Worm (Caenorhabditis elegans) whole organism, late embryonic: ENCODE measurements around the gene ceh-14.
A peak's percentile ranks its signal among the peaks of the same experiment; 100 is the strongest.

Source experiments
- K02D7.2 ChIP-seq: sonication (generic microtip); optimal IDR thresholded peaks from 2 replicates; lab custom pipeline; 2017; ENCODE audit warnings: mild to moderate bottlenecking, missing genetic modification characterization, missing compliant biosample characterization
- T23F11.4 ChIP-seq: fragments of 200-800 bp; sonication (Bioruptor generic); optimal IDR thresholded peaks from 2 replicates; lab custom pipeline; 2018; ENCODE audit warnings: mild to moderate bottlenecking, missing genetic modification characterization, missing compliant biosample characterization
- Y22D7AL.16 ChIP-seq: sonication (generic microtip); optimal IDR thresholded peaks from 2 replicates; lab custom pipeline; 2016; ENCODE audit warnings: missing genetic modification characterization, missing compliant biosample characterization
- ahr-1 ChIP-seq: sonication (generic microtip); optimal IDR thresholded peaks from 2 replicates; lab custom pipeline; 2016; ENCODE audit warnings: missing genetic modification characterization, missing compliant biosample characterization
- ceh-14 ChIP-seq: sonication (generic microtip); optimal IDR thresholded peaks from 2 replicates; lab custom pipeline; 2016; ENCODE audit warnings: missing genotype, missing genetic modification characterization, missing compliant biosample characterization
- ceh-18 ChIP-seq: sonication (generic microtip); optimal IDR thresholded peaks from 2 replicates; lab custom pipeline; 2016; ENCODE audit warnings: missing genetic modification characterization, missing compliant biosample characterization
- ceh-19 ChIP-seq: fragments of 200-800 bp; sonication (Bioruptor generic); optimal IDR thresholded peaks from 2 replicates; lab custom pipeline; 2018; ENCODE audit warnings: mild to moderate bottlenecking, missing genetic modification characterization, missing compliant biosample characterization
- ceh-31 ChIP-seq: sonication (generic microtip); optimal IDR thresholded peaks from 2 replicates; lab custom pipeline; 2016; ENCODE audit warnings: missing genetic modification characterization, missing compliant biosample characterization
- ceh-48 ChIP-seq: sonication (generic microtip); optimal IDR thresholded peaks from 2 replicates; lab custom pipeline; 2016; ENCODE audit warnings: missing genetic modification characterization, inconsistent platforms, missing compliant biosample characterization
- ceh-6 ChIP-seq: fragments of 200-800 bp; sonication (Bioruptor generic); optimal IDR thresholded peaks from 2 replicates; lab custom pipeline; 2018; ENCODE audit warnings: mild to moderate bottlenecking, missing genetic modification characterization, missing compliant biosample characterization
- ceh-9 ChIP-seq: sonication (generic microtip); optimal IDR thresholded peaks from 2 replicates; lab custom pipeline; 2016; ENCODE audit warnings: mild to moderate bottlenecking, missing genetic modification characterization, inconsistent platforms, missing compliant biosample characterization
- che-1 ChIP-seq: sonication (generic microtip); optimal IDR thresholded peaks from 2 replicates; lab custom pipeline; 2016; ENCODE audit warnings: mild to moderate bottlenecking, missing genetic modification characterization, missing compliant biosample characterization
- dmd-4 ChIP-seq: sonication (generic microtip); optimal IDR thresholded peaks from 2 replicates; lab custom pipeline; 2016; ENCODE audit warnings: borderline replicate concordance, missing genetic modification characterization, missing compliant biosample characterization
- dve-1 ChIP-seq: sonication (generic microtip); optimal IDR thresholded peaks from 2 replicates; lab custom pipeline; 2017; ENCODE audit warnings: antibody characterized with exemption, mild to moderate bottlenecking, missing genetic modification characterization, missing compliant biosample characterization
- elt-2 ChIP-seq: sonication (generic microtip); optimal IDR thresholded peaks from 2 replicates; lab custom pipeline; 2016; ENCODE audit warnings: missing genetic modification reagents, missing genetic modification characterization, missing compliant biosample characterization
- elt-4 ChIP-seq: sonication (generic microtip); optimal IDR thresholded peaks from 2 replicates; lab custom pipeline; 2016; ENCODE audit warnings: missing genetic modification characterization, missing compliant biosample characterization
- fkh-6 ChIP-seq: sonication (generic microtip); optimal IDR thresholded peaks from 2 replicates; lab custom pipeline; 2016; ENCODE audit warnings: missing genetic modification characterization, missing compliant biosample characterization
- gmeb-2 ChIP-seq: sonication (generic microtip); optimal IDR thresholded peaks from 2 replicates; lab custom pipeline; 2016; ENCODE audit warnings: missing genetic modification characterization, inconsistent platforms, missing compliant biosample characterization
- hlh-30 ChIP-seq: sonication (generic microtip); optimal IDR thresholded peaks from 2 replicates; lab custom pipeline; 2017; ENCODE audit warnings: antibody characterized with exemption, missing genetic modification characterization, missing compliant biosample characterization; ENCODE audit not compliant: insufficient read depth
- hlh-6 ChIP-seq: sonication (generic microtip); optimal IDR thresholded peaks from 2 replicates; lab custom pipeline; 2016; ENCODE audit warnings: missing genotype, missing genetic modification characterization, missing compliant biosample characterization
- lin-11 ChIP-seq: fragments of 200-800 bp; sonication (Bioruptor generic); optimal IDR thresholded peaks from 2 replicates; lab custom pipeline; 2018; ENCODE audit warnings: mild to moderate bottlenecking, missing genetic modification characterization, missing compliant biosample characterization
- madf-2 ChIP-seq: sonication (generic microtip); optimal IDR thresholded peaks from 2 replicates; lab custom pipeline; 2017; ENCODE audit warnings: missing genetic modification characterization, missing compliant biosample characterization
- mec-3 ChIP-seq: sonication (generic microtip); optimal IDR thresholded peaks from 2 replicates; lab custom pipeline; 2016; ENCODE audit warnings: borderline replicate concordance, missing genetic modification characterization, missing compliant biosample characterization
- nfya-1 ChIP-seq: sonication (generic microtip); optimal IDR thresholded peaks from 2 replicates; lab custom pipeline; 2017; ENCODE audit warnings: missing genetic modification characterization, mild to moderate bottlenecking, missing compliant biosample characterization, antibody characterized with exemption, moderate library complexity
- nhr-11 ChIP-seq: fragments of 150-350 bp; optimal IDR thresholded peaks from 2 replicates; lab custom pipeline; 2014; ENCODE audit warnings: missing biosample characterization, missing genetic modification characterization
- nhr-232 ChIP-seq: sonication (generic microtip); optimal IDR thresholded peaks from 2 replicates; lab custom pipeline; 2016; ENCODE audit warnings: missing genetic modification characterization, missing compliant biosample characterization
- npax-4 ChIP-seq: sonication (generic microtip); optimal IDR thresholded peaks from 2 replicates; lab custom pipeline; 2016; ENCODE audit warnings: missing genetic modification characterization, missing compliant biosample characterization
- odd-2 ChIP-seq: sonication (generic microtip); optimal IDR thresholded peaks from 2 replicates; lab custom pipeline; 2017; ENCODE audit warnings: antibody characterized with exemption, mild to moderate bottlenecking, missing genetic modification characterization, missing compliant biosample characterization
- pat-9 ChIP-seq: fragments of 200-800 bp; sonication (Bioruptor generic); optimal IDR thresholded peaks from 2 replicates; lab custom pipeline; 2018; ENCODE audit warnings: mild to moderate bottlenecking, missing genetic modification characterization, moderate library complexity, missing compliant biosample characterization
- pha-2 ChIP-seq: sonication (generic microtip); optimal IDR thresholded peaks from 2 replicates; lab custom pipeline; 2017; ENCODE audit warnings: mild to moderate bottlenecking, missing genetic modification characterization, missing compliant biosample characterization
- pha-4 ChIP-seq: fragments of 150-350 bp; optimal IDR thresholded peaks from 2 replicates; lab custom pipeline; 2018; ENCODE audit warnings: missing biosample characterization, missing genetic modification reagents, missing genetic modification characterization
- pqm-1 ChIP-seq: sonication (generic microtip); optimal IDR thresholded peaks from 2 replicates; lab custom pipeline; 2016; ENCODE audit warnings: missing genetic modification characterization, missing compliant biosample characterization
- ref-2 ChIP-seq: sonication (generic microtip); optimal IDR thresholded peaks from 2 replicates; lab custom pipeline; 2016; ENCODE audit warnings: missing genetic modification characterization, missing compliant biosample characterization
- rnt-1 ChIP-seq: sonication (generic microtip); optimal IDR thresholded peaks from 2 replicates; lab custom pipeline; 2016; ENCODE audit warnings: missing genetic modification characterization, missing compliant biosample characterization
- sdc-2 ChIP-seq: sonication (generic microtip); optimal IDR thresholded peaks from 2 replicates; lab custom pipeline; 2016; ENCODE audit warnings: missing genotype, missing genetic modification characterization, missing compliant biosample characterization
- sox-4 ChIP-seq: sonication (generic microtip); optimal IDR thresholded peaks from 2 replicates; lab custom pipeline; 2017; ENCODE audit warnings: mild to moderate bottlenecking, missing genetic modification characterization, inconsistent platforms, missing compliant biosample characterization
- syd-9 ChIP-seq: sonication (generic microtip); optimal IDR thresholded peaks from 2 replicates; lab custom pipeline; 2016; ENCODE audit warnings: mild to moderate bottlenecking, missing genetic modification characterization, moderate library complexity, missing compliant biosample characterization
- ttx-3 ChIP-seq: sonication (generic microtip); optimal IDR thresholded peaks from 2 replicates; lab custom pipeline; 2016; ENCODE audit warnings: missing genetic modification reagents, missing genetic modification characterization, missing compliant biosample characterization
- unc-3 ChIP-seq, 2 experiments: fragments of 200-800 bp in 1 of 2; sonication (Bioruptor generic) in 1 of 2; sonication (generic microtip) in 1 of 2; conservative IDR thresholded peaks in 1 of 2; optimal IDR thresholded peaks in 1 of 2; 2 replicates each; pipeline versions ENCODE4 v1.3.6 to Lab custom; 2016 to 2022; ENCODE audit warnings: missing compliant biosample characterization in 2 of 2, missing genetic modification characterization in 2 of 2, missing genetic modification reagents in 1 of 2
- unc-55 ChIP-seq: sonication (generic microtip); optimal IDR thresholded peaks from 2 replicates; lab custom pipeline; 2017; ENCODE audit warnings: missing biosample characterization, missing genetic modification reagents, missing genetic modification characterization
- unc-86 ChIP-seq: sonication (generic microtip); optimal IDR thresholded peaks from 2 replicates; lab custom pipeline; 2016; ENCODE audit warnings: missing genetic modification characterization, missing compliant biosample characterization
- ztf-16 ChIP-seq: sonication (generic microtip); optimal IDR thresholded peaks from 2 replicates; lab custom pipeline; 2017; ENCODE audit warnings: missing genetic modification characterization, missing compliant biosample characterization

Gene ceh-14

ce11 chrX:7500970-7501369 lies 31.6 kb downstream of the ceh-14 start, which contains the start of gene uggt-1 (continued):
- peak; percentile 33 for TF ChIP-seq ztf-16 (tag; lab: Kevin White, UChicago)
- TF ChIP-seq unc-55 = no peak
- peak; percentile 54 for TF ChIP-seq rnt-1 (tag; lab: Kevin White, UChicago)
- TF ChIP-seq ceh-14 (tag; lab: Kevin White, UChicago) = peak; percentile 79
- no peak for TF ChIP-seq mec-3 (tag; lab: Kevin White, UChicago)
- TF ChIP-seq pqm-1 = no peak
- peak; percentile 0 for TF ChIP-seq madf-2 (tag; lab: Kevin White, UChicago)
- peak; percentile 61 for TF ChIP-seq unc-86 (tag; lab: Kevin White, UChicago)
- TF ChIP-seq ceh-31 (tag; lab: Kevin White, UChicago) = peak; percentile 87
- TF ChIP-seq che-1 = no peak
- TF ChIP-seq odd-2 = no peak
- TF ChIP-seq sox-4 (tag; lab: Kevin White, UChicago) = peak; percentile 28
- peak; percentile 70 for TF ChIP-seq ceh-18
- no peak for TF ChIP-seq pat-9
- TF ChIP-seq Y22D7AL.16 (tag; lab: Kevin White, UChicago) = peak; percentile 23
- TF ChIP-seq nfya-1 (tag; lab: Kevin White, UChicago) = peak; percentile 86
- TF ChIP-seq npax-4 (tag; lab: Kevin White, UChicago) = no peak
- TF ChIP-seq lin-11 (tag; lab: Kevin White, UChicago) = no peak
- no peak for TF ChIP-seq pha-4 (tag; lab: Kevin White, UChicago)
- TF ChIP-seq ref-2 (tag; lab: Kevin White, UChicago) = peak; percentile 72
- TF ChIP-seq hlh-30 (tag; lab: Kevin White, UChicago) = peak; percentile 78
- TF ChIP-seq elt-2 (tag; lab: Kevin White, UChicago) = peak; percentile 72
- peak; percentile 60 for TF ChIP-seq dve-1 (tag; lab: Kevin White, UChicago)
- TF ChIP-seq ceh-19 (GFP tag; lab: Kevin White, UChicago) = peak; percentile 37
- peak; percentile 63 for TF ChIP-seq sdc-2
- peak; percentile 52 for TF ChIP-seq T23F11.4 (GFP tag; lab: Kevin White, UChicago)

ce11 chrX:7495491-7495890 lies 37.0 kb downstream of the ceh-14 start, which contains the start of gene try-14:
Gene try-14, minus strand, starts transcription at chrX:7495591.
- TF ChIP-seq pha-2 (tag; lab: Kevin White, UChicago) (no peak), fkh-6 (tag; lab: Kevin White, UChicago) (no peak), nhr-232 (no peak), npax-4 (tag; lab: Kevin White, UChicago) (no peak), elt-2 (tag; lab: Kevin White, UChicago) (no peak), hlh-6 (tag; lab: Kevin White, UChicago) (no peak), lin-11 (tag; lab: Kevin White, UChicago) (no peak), dmd-4 (tag; lab: Kevin White, UChicago) (no peak), ceh-9 (no peak), ceh-48 (tag; lab: Kevin White, UChicago) (no peak), unc-3 (GFP tag; conservative IDR thresholded peaks at IDR 0.05; lab: Robert Waterston, UW) (no peak), unc-3 (tag; optimal IDR thresholded peaks at IDR 0.05; lab: Kevin White, UChicago) (no peak), odd-2 (no peak), ahr-1 (tag; lab: Kevin White, UChicago) (no peak), mec-3 (tag; lab: Kevin White, UChicago) (no peak), nhr-11 (tag; lab: Kevin White, UChicago) (no peak), syd-9 (tag; lab: Kevin White, UChicago) (no peak)

ce11 chrX:7493020-7493419 lies 39.5 kb downstream of the ceh-14 start, which contains the start of gene F48E3.2:
Gene F48E3.2, minus strand, starts transcription at chrX:7493120.
- TF ChIP-seq mec-3 (tag; lab: Kevin White, UChicago) (no peak), ahr-1 (tag; lab: Kevin White, UChicago) (no peak), syd-9 (tag; lab: Kevin White, UChicago) (no peak), ttx-3 (tag; lab: Kevin White, UChicago) (no peak), ceh-14 (tag; lab: Kevin White, UChicago) (no peak), T23F11.4 (GFP tag; lab: Kevin White, UChicago) (no peak), K02D7.2 (tag; lab: Kevin White, UChicago) (no peak), nfya-1 (tag; lab: Kevin White, UChicago) (no peak), ceh-18 (no peak), elt-4 (tag; lab: Kevin White, UChicago) (no peak), gmeb-2 (no peak), ceh-6 (GFP tag; lab: Kevin White, UChicago) (no peak)
